Worm (Caenorhabditis elegans) whole organism, L1 larva: ENCODE measurements around the gene atgl-1.

ENCODE experiments used
- C16A3.4 ChIP-seq: fragments of 150-350 bp; optimal IDR thresholded peaks from 2 replicates; lab custom pipeline; 2014; ENCODE audit warnings: missing biosample characterization, missing genetic modification characterization
- C34B4.2 ChIP-seq: sonication (generic microtip); optimal IDR thresholded peaks from 2 replicates; lab custom pipeline; 2017; ENCODE audit warnings: mild to moderate bottlenecking, missing genetic modification characterization, missing compliant biosample characterization
- F16B12.6 ChIP-seq: fragments of 150-350 bp; optimal IDR thresholded peaks from 2 replicates; lab custom pipeline; 2014; ENCODE audit warnings: missing biosample characterization, missing genetic modification characterization
- Y116A8C.19 ChIP-seq: sonication (generic microtip); optimal IDR thresholded peaks from 2 replicates; lab custom pipeline; 2016; ENCODE audit warnings: missing compliant biosample characterization, missing genetic modification characterization, borderline replicate concordance
- alr-1 ChIP-seq: fragments of 200-800 bp; sonication (Bioruptor generic); optimal IDR thresholded peaks from 2 replicates; lab custom pipeline; 2018; ENCODE audit warnings: borderline replicate concordance, mild to moderate bottlenecking, missing genetic modification characterization, missing compliant biosample characterization
- aly-2 ChIP-seq: fragments of 150-350 bp; optimal IDR thresholded peaks from 2 replicates; lab custom pipeline; 2014; ENCODE audit warnings: missing biosample characterization, missing genetic modification characterization
- ceh-63 ChIP-seq: fragments of 200-800 bp; sonication (Bioruptor generic); optimal IDR thresholded peaks from 2 replicates; lab custom pipeline; 2018; ENCODE audit warnings: mild to moderate bottlenecking, missing genetic modification characterization, missing compliant biosample characterization
- ceh-8 ChIP-seq: fragments of 200-800 bp; sonication (Bioruptor generic); optimal IDR thresholded peaks from 2 replicates; lab custom pipeline; 2018; ENCODE audit warnings: mild to moderate bottlenecking, missing genetic modification characterization, moderate library complexity, missing compliant biosample characterization
- ceh-82 ChIP-seq, 3 experiments: fragments of 150-350 bp in 1 of 3; sonication (generic microtip) in 2 of 3; optimal IDR thresholded peaks; 2 replicates each; lab custom pipeline; 2014 to 2017; ENCODE audit warnings: missing biosample characterization in 3 of 3, missing genetic modification characterization in 3 of 3
- ceh-88 ChIP-seq: fragments of 200-800 bp; sonication (Bioruptor generic); IDR thresholded peaks from 2 replicates; pipeline ENCODE4 v1.3.6; 2022; ENCODE audit warnings: missing genetic modification characterization, missing compliant biosample characterization
- ces-1 ChIP-seq: fragments of 150-350 bp; optimal IDR thresholded peaks from 2 replicates; lab custom pipeline; 2014; ENCODE audit warnings: missing biosample characterization, missing genetic modification reagents, missing genetic modification characterization
- dpl-1 ChIP-seq, 3 experiments: fragments of 150-350 bp in 2 of 3; sonication (generic microtip) in 1 of 3; optimal IDR thresholded peaks; 2 replicates each; lab custom pipeline; 2014 to 2017; ENCODE audit warnings: missing biosample characterization in 3 of 3, missing genetic modification characterization in 3 of 3, missing genetic modification reagents in 3 of 3
- dsc-1 ChIP-seq: sonication (generic microtip); optimal IDR thresholded peaks from 2 replicates; lab custom pipeline; 2016; ENCODE audit warnings: mild to moderate bottlenecking, missing genetic modification characterization, missing compliant biosample characterization
- efl-1 ChIP-seq, 4 experiments: fragments of 150-350 bp; optimal IDR thresholded peaks in 3 of 4; peaks in 1 of 4; 1 replicate in 1 of 4; 2 replicates in 3 of 4; lab custom pipeline; 2014; ENCODE audit warnings: missing biosample characterization in 2 of 4, missing genetic modification characterization in 2 of 4, missing genetic modification reagents in 2 of 4
- egl-27 ChIP-seq, 2 experiments: fragments of 150-350 bp in 1 of 2; sonication (generic microtip); optimal IDR thresholded peaks; 3 replicates each; lab custom pipeline; 2017 to 2018; ENCODE audit warnings: missing biosample characterization in 2 of 2, missing genetic modification characterization in 2 of 2, missing genetic modification reagents in 2 of 2
- ets-5 ChIP-seq: fragments of 200-800 bp; sonication (Bioruptor generic); IDR thresholded peaks from 2 replicates; pipeline ENCODE4 v1.3.6; 2022; ENCODE audit warnings: missing genetic modification characterization, missing compliant biosample characterization
- fkh-8 ChIP-seq: sonication (generic microtip); optimal IDR thresholded peaks from 2 replicates; lab custom pipeline; 2016; ENCODE audit warnings: mild to moderate bottlenecking, missing genetic modification characterization, missing compliant biosample characterization
- fos-1 ChIP-seq: fragments of 150-350 bp; optimal IDR thresholded peaks from 2 replicates; lab custom pipeline; 2014; ENCODE audit warnings: missing biosample characterization, missing genetic modification characterization
- hlh-17 ChIP-seq: fragments of 200-800 bp; sonication (Bioruptor generic); optimal IDR thresholded peaks from 2 replicates; lab custom pipeline; 2018; ENCODE audit warnings: missing genetic modification characterization, mild to moderate bottlenecking, missing compliant biosample characterization, moderate library complexity, borderline replicate concordance
- hlh-4 ChIP-seq: sonication (generic microtip); optimal IDR thresholded peaks from 2 replicates; lab custom pipeline; 2016; ENCODE audit warnings: mild to moderate bottlenecking, missing genetic modification characterization, missing compliant biosample characterization
- irx-1 ChIP-seq: sonication (generic microtip); optimal IDR thresholded peaks from 2 replicates; lab custom pipeline; 2016; ENCODE audit warnings: missing genetic modification characterization, missing compliant biosample characterization
- isw-1 ChIP-seq: fragments of 200-800 bp; sonication (Bioruptor generic); IDR thresholded peaks from 2 replicates; pipeline ENCODE4 v1.3.6; 2022; ENCODE audit warnings: missing genetic modification characterization, missing compliant biosample characterization
- lin-13 ChIP-seq: fragments of 150-350 bp; optimal IDR thresholded peaks from 2 replicates; lab custom pipeline; 2014; ENCODE audit warnings: missing biosample characterization, missing genetic modification reagents, missing genetic modification characterization
- lin-14 ChIP-seq: fragments of 200-800 bp; sonication (Bioruptor generic); optimal IDR thresholded peaks from 2 replicates; lab custom pipeline; 2018; ENCODE audit warnings: mild to moderate bottlenecking, missing genetic modification characterization, moderate library complexity, missing compliant biosample characterization
- lin-15B ChIP-seq: fragments of 150-350 bp; sonication (generic microtip); optimal IDR thresholded peaks from 3 replicates; lab custom pipeline; 2014; ENCODE audit warnings: missing biosample characterization, missing genetic modification characterization
- lin-39 ChIP-seq: fragments of 150-350 bp; optimal IDR thresholded peaks from 2 replicates; lab custom pipeline; 2014; ENCODE audit warnings: missing biosample characterization, missing genetic modification reagents, missing genetic modification characterization
- lsy-2 ChIP-seq, 2 experiments: fragments of 150-350 bp; optimal IDR thresholded peaks; 2 replicates each; lab custom pipeline; 2014; ENCODE audit warnings: missing biosample characterization in 2 of 2, missing genetic modification characterization in 2 of 2
- mab-9 ChIP-seq: fragments of 200-800 bp; sonication (Bioruptor generic); IDR thresholded peaks from 2 replicates; pipeline ENCODE4 v1.3.6; 2022; ENCODE audit warnings: missing genetic modification reagents, missing genetic modification characterization, missing compliant biosample characterization
- mdl-1 ChIP-seq, 2 experiments: fragments of 150-350 bp; optimal IDR thresholded peaks; 2 replicates each; lab custom pipeline; 2014 to 2017; ENCODE audit warnings: missing biosample characterization in 2 of 2, missing genetic modification characterization in 2 of 2, inconsistent platforms in 1 of 2
- mef-2 ChIP-seq: fragments of 150-350 bp; optimal IDR thresholded peaks from 2 replicates; lab custom pipeline; 2014; ENCODE audit warnings: missing biosample characterization, missing genetic modification characterization
- mep-1 ChIP-seq: fragments of 150-350 bp; optimal IDR thresholded peaks from 2 replicates; lab custom pipeline; 2014; ENCODE audit warnings: missing biosample characterization, missing genetic modification characterization
- nhr-12 ChIP-seq: sonication (generic microtip); optimal IDR thresholded peaks from 2 replicates; lab custom pipeline; 2017; ENCODE audit warnings: missing biosample characterization, missing genetic modification characterization
- nhr-20 ChIP-seq: sonication (generic microtip); optimal IDR thresholded peaks from 2 replicates; lab custom pipeline; 2016; ENCODE audit warnings: mild to moderate bottlenecking, missing genetic modification characterization, missing compliant biosample characterization
- nhr-237 ChIP-seq: fragments of 150-350 bp; optimal IDR thresholded peaks from 2 replicates; lab custom pipeline; 2014; ENCODE audit warnings: missing biosample characterization, missing genetic modification characterization
- nhr-28 ChIP-seq: fragments of 150-350 bp; optimal IDR thresholded peaks from 2 replicates; lab custom pipeline; 2014; ENCODE audit warnings: missing biosample characterization, missing genetic modification characterization
- nhr-76 ChIP-seq: sonication (generic microtip); optimal IDR thresholded peaks from 2 replicates; lab custom pipeline; 2017; ENCODE audit warnings: missing biosample characterization, missing genetic modification characterization
- nhr-77 ChIP-seq: fragments of 150-350 bp; optimal IDR thresholded peaks from 2 replicates; lab custom pipeline; 2014; ENCODE audit warnings: missing biosample characterization, missing genetic modification characterization
- nhr-85 ChIP-seq: sonication (generic microtip); peaks from one replicate; lab custom pipeline; 2016; ENCODE audit warnings: missing genetic modification characterization, inconsistent platforms, missing compliant biosample characterization
- nhr-90 ChIP-seq: sonication (generic microtip); optimal IDR thresholded peaks from 2 replicates; lab custom pipeline; 2016; ENCODE audit warnings: mild to moderate bottlenecking, missing genetic modification characterization, missing compliant biosample characterization; ENCODE audit not compliant: poor library complexity
- pag-3 ChIP-seq: sonication (generic microtip); optimal IDR thresholded peaks from 2 replicates; lab custom pipeline; 2017; ENCODE audit warnings: missing genetic modification characterization, mild to moderate bottlenecking, missing compliant biosample characterization, antibody characterized with exemption, borderline replicate concordance; ENCODE audit not compliant: insufficient read depth
- rnt-1 ChIP-seq: sonication (generic microtip); optimal IDR thresholded peaks from 2 replicates; lab custom pipeline; 2016; ENCODE audit warnings: mild to moderate bottlenecking, missing genetic modification characterization, moderate library complexity, missing compliant biosample characterization
- skn-1 ChIP-seq: fragments of 150-350 bp; optimal IDR thresholded peaks from 2 replicates; lab custom pipeline; 2014; ENCODE audit warnings: missing biosample characterization, missing genetic modification characterization
- snu-23 ChIP-seq: sonication (generic microtip); optimal IDR thresholded peaks from 2 replicates; lab custom pipeline; 2016; ENCODE audit warnings: missing genetic modification characterization, missing compliant biosample characterization
- tbx-2 ChIP-seq: sonication (generic microtip); optimal IDR thresholded peaks from 2 replicates; lab custom pipeline; 2016; ENCODE audit warnings: missing genetic modification characterization, missing compliant biosample characterization
- unc-62 ChIP-seq: fragments of 150-350 bp; optimal IDR thresholded peaks from 2 replicates; lab custom pipeline; 2014; ENCODE audit warnings: missing biosample characterization, missing genetic modification reagents, missing genetic modification characterization
- vab-15 ChIP-seq: sonication (generic microtip); optimal IDR thresholded peaks from 2 replicates; lab custom pipeline; 2017; ENCODE audit warnings: missing genotype, mild to moderate bottlenecking, missing genetic modification characterization, missing compliant biosample characterization
- zag-1 ChIP-seq: fragments of 150-350 bp; optimal IDR thresholded peaks from 2 replicates; lab custom pipeline; 2014; ENCODE audit warnings: missing biosample characterization, missing genetic modification characterization
- ztf-11 ChIP-seq, 2 experiments: sonication (generic microtip); optimal IDR thresholded peaks; 2 replicates each; lab custom pipeline; 2016 to 2017; ENCODE audit warnings: missing genetic modification characterization in 2 of 2, missing biosample characterization in 1 of 2, missing compliant biosample characterization in 1 of 2

Gene atgl-1

ce11 chrIII:6459820-6460219 lies 40.6 kb upstream of the atgl-1 start, which contains the start of gene algn-1:
Gene algn-1, plus strand, starts transcription at chrIII:6460120.
- TF ChIP-seq mef-2 (tag; lab: Kevin White, UChicago) (no peak), nhr-237 (no peak), Y116A8C.19 (no peak), alr-1 (tag; lab: Kevin White, UChicago) (no peak), C16A3.4 (no peak), ceh-8 (GFP tag; lab: Kevin White, UChicago) (no peak), mdl-1 (tag; optimal IDR thresholded peaks at IDR 0.05; lab: Kevin White, UChicago) (no peak), nhr-90 (tag; lab: Kevin White, UChicago) (no peak)

ce11 chrIII:6454183-6454582 lies 34.9 kb upstream of the atgl-1 start, which contains the start of gene jhdm-1:
Gene jhdm-1, plus strand, starts transcription at chrIII:6454483.
- TF ChIP-seq hlh-4 (tag; lab: Kevin White, UChicago) (no peak), skn-1 (tag; lab: Kevin White, UChicago) (no peak), lin-15B (tag; lab: Kevin White, UChicago) (no peak), lin-39 (no peak), dpl-1 (GFP tag; optimal IDR thresholded peaks at IDR 0.05; lab: Kevin White, UChicago) (no peak), egl-27 (tag; optimal IDR thresholded peaks at IDR 0.05; lab: Kevin White, UChicago) (no peak), isw-1 (GFP tag; lab: Robert Waterston, UW) (no peak), lin-13 (no peak), ztf-11 (tag; optimal IDR thresholded peaks at IDR 0.05; lab: Kevin White, UChicago) (no peak), unc-62 (no peak), hlh-17 (no peak), snu-23 (GFP tag; lab: Kevin White, UChicago) (no peak), nhr-28 (tag; lab: Kevin White, UChicago) (no peak), lin-14 (GFP tag; lab: Kevin White, UChicago) (no peak), nhr-76 (no peak), ceh-88 (GFP tag; lab: Robert Waterston, UW) (no peak), nhr-77 (no peak), vab-15 (no peak), irx-1 (tag; lab: Kevin White, UChicago) (no peak)

ce11 chrIII:6453665-6454064 lies 34.4 kb upstream of the atgl-1 start:
- peak; percentile 50 to 88 (median 73) for TF ChIP-seq ceh-82 (tag; optimal IDR thresholded peaks at IDR 0.05; lab: Kevin White, UChicago)
- TF ChIP-seq F16B12.6 (tag; lab: Kevin White, UChicago) = peak; percentile 55
- peak; percentile 85 for TF ChIP-seq nhr-77
- no peak for TF ChIP-seq C34B4.2 (tag; lab: Kevin White, UChicago)
- TF ChIP-seq nhr-20 (tag; lab: Kevin White, UChicago) = peak; percentile 77
- TF ChIP-seq efl-1 (optimal IDR thresholded peaks at IDR 0.05; lab: Kevin White, UChicago) = peak; percentile 84 to 89
- peak; percentile 72 to 97 for TF ChIP-seq efl-1 (GFP tag; optimal IDR thresholded peaks at IDR 0.05 in 1 of 2; lab: Kevin White, UChicago)
- TF ChIP-seq nhr-12 (tag; lab: Kevin White, UChicago) = no peak
- peak; percentile 43 for TF ChIP-seq aly-2 (tag; lab: Kevin White, UChicago)
- peak; percentile 11 for TF ChIP-seq zag-1 (tag; lab: Kevin White, UChicago)
- TF ChIP-seq C16A3.4 = peak; percentile 92
- TF ChIP-seq nhr-85 (tag; lab: Kevin White, UChicago) = peak; percentile 83
- peak; percentile 51; the same call in 1 of the 2 replicates for TF ChIP-seq ceh-88 (GFP tag; lab: Robert Waterston, UW)
- TF ChIP-seq mab-9 (GFP tag; lab: Robert Waterston, UW) = no peak
- peak; percentile 64 for TF ChIP-seq tbx-2 (tag; lab: Kevin White, UChicago)
- no peak for TF ChIP-seq ets-5 (GFP tag; lab: Robert Waterston, UW)
- peak; percentile 70 for TF ChIP-seq fos-1
- peak; percentile 46 for TF ChIP-seq isw-1 (GFP tag; lab: Robert Waterston, UW)
- TF ChIP-seq fkh-8 (tag; lab: Kevin White, UChicago) = peak; percentile 75
- peak; percentile 49 for TF ChIP-seq mep-1 (tag; lab: Kevin White, UChicago)
- peak in 1 of 2 experiments; percentile 58 for TF ChIP-seq mdl-1 (tag; optimal IDR thresholded peaks at IDR 0.05; lab: Kevin White, UChicago)
- peak; percentile 55 for TF ChIP-seq lin-15B (tag; lab: Kevin White, UChicago)
- no peak for TF ChIP-seq lin-39
- peak; percentile 30 for TF ChIP-seq nhr-90 (tag; lab: Kevin White, UChicago)
- no peak for TF ChIP-seq pag-3 (tag; lab: Kevin White, UChicago)
- no peak for TF ChIP-seq ceh-63 (GFP tag; lab: Kevin White, UChicago)
- TF ChIP-seq dsc-1 = peak; percentile 29
- TF ChIP-seq irx-1 (tag; lab: Kevin White, UChicago) = no peak
- TF ChIP-seq lsy-2 (tag; optimal IDR thresholded peaks at IDR 0.05; lab: Kevin White, UChicago) = peak; percentile 86 to 92
- TF ChIP-seq ces-1 (GFP tag; lab: Kevin White, UChicago) = no peak
- peak; percentile 83 for TF ChIP-seq rnt-1 (tag; lab: Kevin White, UChicago)
